Fruit fly (Drosophila melanogaster) whole organism, wandering third instar larva: ENCODE results near the gene pon.
A peak's percentile ranks its signal among the peaks of the same experiment; 100 is the strongest.

Source experiments
- Abd-B ChIP-seq: fragments of >200 bp; optimal IDR thresholded peaks from 2 replicates; lab custom pipeline; 2017; ENCODE audit warnings: missing biosample characterization, missing genetic modification characterization
- CG32264 ChIP-seq: fragments of 200-800 bp; sonication (Bioruptor generic); optimal IDR thresholded peaks from 2 replicates; lab custom pipeline; 2016; ENCODE audit warnings: missing biosample characterization, missing genetic modification characterization
- CG9705 ChIP-seq: fragments of 200-800 bp; sonication (Bioruptor generic); optimal IDR thresholded peaks from 2 replicates; lab custom pipeline; 2018; ENCODE audit warnings: missing biosample characterization, mild to moderate bottlenecking, missing genetic modification characterization
- CrebA ChIP-seq: fragments of 200-800 bp; sonication (Bioruptor generic); optimal IDR thresholded peaks from 2 replicates; lab custom pipeline; 2016; ENCODE audit warnings: missing biosample characterization, mild to moderate bottlenecking, missing genetic modification characterization, borderline replicate concordance
- GATAd ChIP-seq: sonication (Bioruptor generic); optimal IDR thresholded peaks from 2 replicates; lab custom pipeline; 2016; ENCODE audit warnings: missing biosample characterization, missing genetic modification characterization
- HLH106 ChIP-seq: fragments of 200-800 bp; optimal IDR thresholded peaks from 3 replicates; lab custom pipeline; 2019; ENCODE audit warnings: missing biosample characterization, mild to moderate bottlenecking, missing genetic modification characterization, moderate library complexity
- Hnf4 ChIP-seq: fragments of 200-800 bp; sonication (Bioruptor generic); optimal IDR thresholded peaks from 2 replicates; lab custom pipeline; 2016; ENCODE audit warnings: missing biosample characterization, mild to moderate bottlenecking, missing genetic modification characterization
- Hr78 ChIP-seq: fragments of >200 bp; optimal IDR thresholded peaks from 2 replicates; lab custom pipeline; 2017; ENCODE audit warnings: missing biosample characterization, missing genetic modification characterization
- Hr83 ChIP-seq: fragments of 200-300 bp; sonication (Bioruptor generic); optimal IDR thresholded peaks from 2 replicates; lab custom pipeline; 2016; ENCODE audit warnings: missing biosample characterization, mild to moderate bottlenecking, missing genetic modification characterization, moderate library complexity; ENCODE audit not compliant: poor library complexity, severe bottlenecking
- Mio ChIP-seq: sonication (Bioruptor generic); optimal IDR thresholded peaks from 2 replicates; lab custom pipeline; 2016; ENCODE audit warnings: missing biosample characterization, missing genetic modification characterization
- N ChIP-seq: fragments of >200 bp; optimal IDR thresholded peaks from 2 replicates; lab custom pipeline; 2018; ENCODE audit warnings: missing biosample characterization, missing external identifiers, missing genetic modification characterization
- OdsH ChIP-seq: fragments of 200-800 bp; sonication (Bioruptor generic); optimal IDR thresholded peaks from 2 replicates; lab custom pipeline; 2016; ENCODE audit warnings: missing biosample characterization, mild to moderate bottlenecking, missing genetic modification characterization
- Rel ChIP-seq, 2 experiments: fragments of 200-800 bp; sonication (Bioruptor generic) in 1 of 2; optimal IDR thresholded peaks; 2 replicates in 1 of 2; 3 replicates in 1 of 2; lab custom pipeline; 2016 to 2019; ENCODE audit warnings: mild to moderate bottlenecking in 2 of 2, missing biosample characterization in 2 of 2, missing genetic modification characterization in 2 of 2, moderate library complexity in 1 of 2
- Sp1 ChIP-seq: fragments of 200-800 bp; sonication (Bioruptor generic); optimal IDR thresholded peaks from 3 replicates; lab custom pipeline; 2019; ENCODE audit warnings: missing biosample characterization, mild to moderate bottlenecking, missing genetic modification characterization, moderate library complexity
- Vsx2 ChIP-seq: fragments of 200-300, 225-300 bp; sonication (Bioruptor generic); optimal IDR thresholded peaks from 2 replicates; lab custom pipeline; 2018; ENCODE audit warnings: missing biosample characterization, missing genetic modification characterization; ENCODE audit not compliant: partially characterized antibody
- brk ChIP-seq: fragments of 200-800 bp; sonication (Bioruptor generic); optimal IDR thresholded peaks from 2 replicates; lab custom pipeline; 2016; ENCODE audit warnings: missing biosample characterization, mild to moderate bottlenecking, missing genetic modification characterization
- dl ChIP-seq, 2 experiments: fragments of 175-275, 200-275 bp in 1 of 2; fragments of 200-275 bp in 1 of 2; sonication (Bioruptor generic); optimal IDR thresholded peaks; lab custom pipeline; 2018; ENCODE audit warnings: mild to moderate bottlenecking in 2 of 2, missing biosample characterization in 2 of 2, missing genetic modification characterization in 2 of 2, moderate library complexity in 2 of 2; ENCODE audit not compliant: partially characterized antibody in 2 of 2, insufficient read depth in 1 of 2
- dmrt93B ChIP-seq: fragments of 200-800 bp; sonication (Bioruptor generic); optimal IDR thresholded peaks from 2 replicates; lab custom pipeline; 2018; ENCODE audit warnings: missing biosample characterization, mild to moderate bottlenecking, missing genetic modification characterization
- dsf ChIP-seq: sonication (Bioruptor generic); optimal IDR thresholded peaks from 2 replicates; lab custom pipeline; 2016; ENCODE audit warnings: missing biosample characterization, missing genetic modification characterization, borderline replicate concordance
- foxo ChIP-seq, 2 experiments: fragments of 200-800 bp; sonication (Bioruptor generic); optimal IDR thresholded peaks; 2 replicates in 1 of 2; 3 replicates in 1 of 2; lab custom pipeline; 2016 to 2017; ENCODE audit warnings: missing biosample characterization in 2 of 2, missing genetic modification characterization in 2 of 2
- fru ChIP-seq: fragments of 200-800 bp; sonication (Bioruptor generic); optimal IDR thresholded peaks from 3 replicates; lab custom pipeline; 2016; ENCODE audit warnings: missing biosample characterization, mild to moderate bottlenecking, missing genetic modification characterization
- h ChIP-seq: fragments of 200-800 bp; sonication (Bioruptor generic); optimal IDR thresholded peaks from 3 replicates; lab custom pipeline; 2016; ENCODE audit warnings: missing biosample characterization, mild to moderate bottlenecking, missing genetic modification characterization
- jim ChIP-seq: fragments of 175-275, 200-325 bp; sonication (Bioruptor generic); optimal IDR thresholded peaks from 2 replicates; lab custom pipeline; 2016; ENCODE audit warnings: missing biosample characterization, mild to moderate bottlenecking, missing genetic modification characterization
- lola ChIP-seq: fragments of >200 bp; optimal IDR thresholded peaks from 2 replicates; lab custom pipeline; 2017; ENCODE audit warnings: missing biosample characterization, missing genetic modification characterization
- psq ChIP-seq: fragments of 200-800 bp; sonication (Bioruptor generic); optimal IDR thresholded peaks from 3 replicates; lab custom pipeline; 2017; ENCODE audit warnings: missing biosample characterization, mild to moderate bottlenecking, missing genetic modification characterization, moderate library complexity
- sage ChIP-seq: fragments of 200-800 bp; sonication (Bioruptor generic); optimal IDR thresholded peaks from 2 replicates; lab custom pipeline; 2016; ENCODE audit warnings: missing biosample characterization, mild to moderate bottlenecking, missing genetic modification characterization
- sv ChIP-seq: fragments of 200-800 bp; sonication (Bioruptor generic); optimal IDR thresholded peaks from 3 replicates; lab custom pipeline; 2016; ENCODE audit warnings: missing biosample characterization, missing genetic modification characterization
- tai ChIP-seq: sonication (Bioruptor generic); optimal IDR thresholded peaks from 2 replicates; lab custom pipeline; 2016; ENCODE audit warnings: missing biosample characterization, missing genetic modification characterization
- usp ChIP-seq: fragments of >200 bp; optimal IDR thresholded peaks from 2 replicates; lab custom pipeline; 2017; ENCODE audit warnings: missing biosample characterization, missing genetic modification characterization
- woc ChIP-seq: sonication (Bioruptor generic); optimal IDR thresholded peaks from 2 replicates; lab custom pipeline; 2016; ENCODE audit warnings: missing biosample characterization, mild to moderate bottlenecking, missing genetic modification characterization

pon gene

dm6 chrX:4618869-4619268 lies 17.2 kb upstream of the pon start:
- no peak for TF ChIP-seq dsf (GFP tag; lab: Kevin White, UChicago)
- TF ChIP-seq Rel (GFP tag; optimal IDR thresholded peaks at IDR 0.05; lab: Kevin White, UChicago), result no peak
- TF ChIP-seq Rel (tag; optimal IDR thresholded peaks at IDR 0.05; lab: Kevin White, UChicago), result peak; percentile 84

- TF ChIP-seq OdsH (GFP tag; lab: Kevin White, UChicago) (no peak), HLH106 (tag; lab: Kevin White, UChicago) (no peak), jim (GFP tag; lab: Kevin White, UChicago) (no peak), fru (GFP tag; lab: Kevin White, UChicago) (no peak), sv (no peak), CG9705 (GFP tag; lab: Kevin White, UChicago) (no peak), Mio (GFP tag; lab: Kevin White, UChicago) (no peak), Hr83 (GFP tag; lab: Kevin White, UChicago) (no peak), Abd-B (no peak), foxo (GFP tag; optimal IDR thresholded peaks at IDR 0.05; lab: Kevin White, UChicago) (no peak), Vsx2 (GFP tag; lab: Kevin White, UChicago) (no peak)
- TF ChIP-seq, all 38 proteins: peak for 0
Observed at dm6 chrX:4627160-4627559, 9.0 kb upstream of the pon start.

- TF ChIP-seq Hr78, result no peak
- TF ChIP-seq Rel (GFP tag; optimal IDR thresholded peaks at IDR 0.05; lab: Kevin White, UChicago), result no peak
- TF ChIP-seq Rel (tag; optimal IDR thresholded peaks at IDR 0.05; lab: Kevin White, UChicago), result no peak
- no peak for TF ChIP-seq GATAd (GFP tag; lab: Kevin White, UChicago)
- no peak for TF ChIP-seq CrebA (GFP tag; lab: Kevin White, UChicago)
- no peak for TF ChIP-seq HLH106 (tag; lab: Kevin White, UChicago)
- no peak for TF ChIP-seq Abd-B
- TF ChIP-seq CG9705 (GFP tag; lab: Kevin White, UChicago), result no peak
- TF ChIP-seq Sp1 (GFP tag; lab: Kevin White, UChicago), result no peak
- TF ChIP-seq Hnf4, result no peak
Observed at dm6 chrX:4630836-4631235, 5.3 kb upstream of the pon start, which contains the start of gene Alms1b. Alms1b (minus strand) TSS chrX:4630936.

DNA sequence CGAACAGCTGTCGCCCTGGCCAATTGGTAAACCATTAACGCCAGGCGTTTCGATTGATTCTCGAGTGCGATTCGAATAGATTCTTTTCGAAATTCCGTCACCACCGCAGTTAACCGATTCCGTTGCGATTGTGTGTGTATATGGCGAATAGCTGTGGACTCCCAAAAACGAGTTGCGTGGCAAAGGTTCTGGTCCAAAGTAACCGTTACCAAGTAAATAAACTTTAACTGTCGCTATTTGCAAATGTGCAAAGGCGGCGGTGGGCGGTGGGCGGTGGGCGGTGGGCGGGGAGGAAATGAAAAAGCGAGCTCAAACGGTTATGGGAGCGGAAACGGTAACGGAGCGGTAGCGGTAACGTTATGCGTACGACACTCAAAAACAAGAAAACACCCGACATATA lies 7.8 kb downstream of the pon start, which contains the start of gene CG3081:
TSS of gene CG3081 (minus strand) at position 101 of the 400 bp plus-strand sequence.
- TF ChIP-seq Hr78 (no peak), dl (GFP tag; optimal IDR thresholded peaks at IDR 0.05; lab: Kevin White, UChicago; ENCODE audit: insufficient read depth in 1 of 2, partially characterized antibody in 2 of 2) (no peak)
- TF ChIP-seq, all 38 proteins: peak for 0

- TF ChIP-seq sage (GFP tag; lab: Kevin White, UChicago), result no peak
- TF ChIP-seq N (GFP tag; lab: Kevin White, UChicago), result no peak
- TF ChIP-seq foxo (GFP tag; optimal IDR thresholded peaks at IDR 0.05; lab: Kevin White, UChicago), result no peak
- no peak for TF ChIP-seq h
- no peak for TF ChIP-seq lola (GFP tag; lab: Kevin White, UChicago)
- TF ChIP-seq dsf (GFP tag; lab: Kevin White, UChicago), result no peak
- TF ChIP-seq brk, result no peak
- no peak for TF ChIP-seq Mio (GFP tag; lab: Kevin White, UChicago)
- no peak for TF ChIP-seq CrebA (GFP tag; lab: Kevin White, UChicago)
- TF ChIP-seq GATAd (GFP tag; lab: Kevin White, UChicago), result no peak
- no peak for TF ChIP-seq Hr78
- TF ChIP-seq woc (GFP tag; lab: Kevin White, UChicago), result no peak
- no peak for TF ChIP-seq dmrt93B
- TF ChIP-seq Hnf4, result no peak
- TF ChIP-seq tai, result no peak
- no peak for TF ChIP-seq CG32264 (GFP tag; lab: Kevin White, UChicago)
- no peak for TF ChIP-seq usp
- no peak for TF ChIP-seq jim (GFP tag; lab: Kevin White, UChicago)
- TF ChIP-seq psq (GFP tag; lab: Kevin White, UChicago), result no peak
- TF ChIP-seq dl (GFP tag; optimal IDR thresholded peaks at IDR 0.05; lab: Kevin White, UChicago; ENCODE audit: insufficient read depth in 1 of 2, partially characterized antibody in 2 of 2), result no peak
Observed at dm6 chrX:4644768-4645167, 8.7 kb downstream of the pon start, which contains the start of gene CG3062. CG3062 (minus strand) TSS chrX:4644868.
